Worm (Caenorhabditis elegans): ENCODE data around the gene fbxb-16.

DNA sequence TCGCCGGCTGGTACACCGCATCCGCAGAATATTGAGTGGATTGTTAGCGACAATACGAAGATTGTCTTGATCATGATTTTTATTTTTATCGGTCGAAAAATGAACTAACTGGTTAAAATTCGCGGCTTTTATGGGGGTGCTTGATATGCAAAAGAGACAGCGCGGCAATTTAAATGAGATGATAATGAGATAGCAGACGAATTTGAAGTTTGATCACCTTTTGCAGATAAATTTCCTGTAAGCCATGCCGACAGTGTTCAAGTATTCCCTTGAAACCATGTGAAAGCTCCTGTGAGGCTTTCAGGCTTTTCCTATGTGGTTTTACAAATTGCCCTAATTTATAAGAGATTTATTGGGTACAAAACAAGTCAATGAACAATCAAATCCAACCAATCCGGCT is 5.5 kb downstream of the fbxb-16 start, which contains the start of gene ZC204.17:
- no peak for TF ChIP-seq ama-1 (optimal IDR thresholded peaks at IDR 0.05)
- TF ChIP-seq unc-3 (GFP tag; conservative IDR thresholded peaks at IDR 0.05) = no peak
- TF ChIP-seq unc-3 (tag; optimal IDR thresholded peaks at IDR 0.05) = no peak
- TF ChIP-seq nhr-11 (tag; optimal IDR thresholded peaks at IDR 0.05) = no peak
- no peak for TF ChIP-seq mec-3 (tag; optimal IDR thresholded peaks at IDR 0.05; ENCODE audit: borderline replicate concordance)
- TF ChIP-seq fax-1 (tag; optimal IDR thresholded peaks at IDR 0.05) = no peak
- TF ChIP-seq elt-4 (tag; optimal IDR thresholded peaks at IDR 0.05) = no peak
- TF ChIP-seq madf-2 (tag; optimal IDR thresholded peaks at IDR 0.05) = no peak
- no peak for TF ChIP-seq sox-2 (GFP tag; IDR thresholded peaks at IDR 0.05)
- TF ChIP-seq pqm-1 (tag; optimal IDR thresholded peaks at IDR 0.05) = no peak
- no peak for TF ChIP-seq ceh-45 (GFP tag; IDR thresholded peaks at IDR 0.05)
- no peak for TF ChIP-seq elt-2 (tag; optimal IDR thresholded peaks at IDR 0.05)
- TF ChIP-seq ceh-19 (GFP tag; optimal IDR thresholded peaks at IDR 0.05) = no peak
